Fruit fly (Drosophila melanogaster) whole organism, embryonic: ENCODE results near the gene CG14805.
A peak's percentile ranks its signal among the peaks of the same experiment; 100 is the strongest.

ENCODE experiments used
- Atf-2 ChIP-seq: fragments of 200-800 bp; sonication (Bioruptor generic); optimal IDR thresholded peaks from 2 replicates; lab custom pipeline; 2016; ENCODE audit warnings: missing biosample characterization, missing genetic modification characterization
- Atf6 ChIP-seq: fragments of 200-800 bp; sonication (Bioruptor generic); IDR thresholded peaks from 2 replicates; pipeline ENCODE4 v1.3.6; 2022; ENCODE audit warnings: missing biosample characterization, missing genetic modification characterization
- BtbVII ChIP-seq: fragments of 200-800 bp; sonication (Bioruptor generic); optimal IDR thresholded peaks from 3 replicates; lab custom pipeline; 2017; ENCODE audit warnings: missing biosample characterization, mild to moderate bottlenecking, missing genetic modification characterization
- CG10274 ChIP-seq: fragments of 200-800 bp; sonication (Bioruptor generic); optimal IDR thresholded peaks from 3 replicates; lab custom pipeline; 2017; ENCODE audit warnings: missing biosample characterization, mild to moderate bottlenecking, missing genetic modification characterization
- CG12942 ChIP-seq: fragments of 200-800 bp; sonication (Bioruptor generic); optimal IDR thresholded peaks from 3 replicates; lab custom pipeline; 2016; ENCODE audit warnings: missing biosample characterization, missing genetic modification characterization
- CG15601 ChIP-seq: fragments of 200-800 bp; sonication (Bioruptor generic); optimal IDR thresholded peaks from 3 replicates; lab custom pipeline; 2019; ENCODE audit warnings: missing biosample characterization, mild to moderate bottlenecking, missing genetic modification characterization, moderate library complexity
- CG17328 ChIP-seq: fragments of 200-800 bp; sonication (Bioruptor generic); IDR thresholded peaks from 2 replicates; pipeline ENCODE4 v1.3.6; 2022; ENCODE audit warnings: missing biosample characterization, missing genetic modification characterization
- CG17612 ChIP-seq: fragments of 200-800 bp; sonication (Bioruptor generic); IDR thresholded peaks from 2 replicates; pipeline ENCODE4 v1.3.6; 2022; ENCODE audit warnings: missing biosample characterization, missing genetic modification characterization
- CG17802 ChIP-seq: fragments of 200-800 bp; sonication (Bioruptor generic); optimal IDR thresholded peaks from 2 replicates; lab custom pipeline; 2018; ENCODE audit warnings: missing biosample characterization, mild to moderate bottlenecking, missing genetic modification characterization, moderate library complexity
- CG30431 ChIP-seq: fragments of 200-800 bp; sonication (Bioruptor generic); optimal IDR thresholded peaks from 2 replicates; lab custom pipeline; 2017; ENCODE audit warnings: missing biosample characterization, missing genetic modification characterization
- CG31365 ChIP-seq: fragments of 200-800 bp; sonication (Bioruptor generic); optimal IDR thresholded peaks from 2 replicates; lab custom pipeline; 2018; ENCODE audit warnings: missing biosample characterization, mild to moderate bottlenecking, missing genetic modification characterization
- CG32767 ChIP-seq: fragments of 200-800 bp; sonication (Bioruptor generic); IDR thresholded peaks from 2 replicates; pipeline ENCODE4 v1.3.6; 2022; ENCODE audit warnings: missing biosample characterization, missing genetic modification characterization
- CG42726 ChIP-seq: fragments of 200-800 bp; sonication (Bioruptor generic); IDR thresholded peaks from 2 replicates; pipeline ENCODE4 v1.3.6; 2022; ENCODE audit warnings: missing biosample characterization, missing genetic modification characterization; ENCODE audit not compliant: partially characterized antibody
- CG4360 ChIP-seq: fragments of 200-800 bp; sonication (Bioruptor generic); IDR thresholded peaks from 2 replicates; pipeline ENCODE4 v1.3.6; 2022; ENCODE audit warnings: missing biosample characterization, missing genetic modification characterization
- CG5180 ChIP-seq: fragments of 200-800 bp; sonication (Bioruptor generic); optimal IDR thresholded peaks from 3 replicates; lab custom pipeline; 2017; ENCODE audit warnings: missing biosample characterization, missing genetic modification characterization, mild to moderate bottlenecking, moderate library complexity, missing genetic modification reagents
- CG6689 ChIP-seq: fragments of 200-800 bp; sonication (Bioruptor generic); IDR thresholded peaks from 2 replicates; pipeline ENCODE4 v1.3.6; 2022; ENCODE audit warnings: missing biosample characterization, missing genetic modification characterization
- CG8478 ChIP-seq: fragments of >200 bp; optimal IDR thresholded peaks from 2 replicates; lab custom pipeline; 2018
- CkIIα-i1 ChIP-seq: fragments of 200-800 bp; sonication (Bioruptor generic); IDR thresholded peaks from 2 replicates; pipeline ENCODE4 v1.3.6; 2022; ENCODE audit warnings: missing biosample characterization, missing genetic modification characterization
- CrebB ChIP-seq: fragments of 200-800 bp; sonication (Bioruptor generic); optimal IDR thresholded peaks from 3 replicates; lab custom pipeline; 2018; ENCODE audit warnings: missing biosample characterization, mild to moderate bottlenecking, missing genetic modification characterization
- D ChIP-seq, 2 experiments: fragments of 200-800 bp in 1 of 2; fragments of >200 bp in 1 of 2; sonication (Bioruptor generic) in 1 of 2; optimal IDR thresholded peaks; 2 replicates in 1 of 2; 3 replicates in 1 of 2; lab custom pipeline; 2017; ENCODE audit warnings: mild to moderate bottlenecking in 1 of 2, missing biosample characterization in 1 of 2, missing genetic modification characterization in 1 of 2, missing genetic modification reagents in 1 of 2
- Dref ChIP-seq: fragments of 200-800 bp; sonication (Bioruptor generic); IDR thresholded peaks from 2 replicates; pipeline ENCODE4 v1.3.6; 2022; ENCODE audit warnings: missing biosample characterization, missing genetic modification characterization
- Ets97D ChIP-seq: fragments of 200-800 bp; sonication (Bioruptor generic); optimal IDR thresholded peaks from 3 replicates; lab custom pipeline; 2016; ENCODE audit warnings: missing biosample characterization, missing genetic modification characterization
- GATAe ChIP-seq: fragments of 200-800 bp; sonication (Bioruptor generic); conservative IDR thresholded peaks from 2 replicates; pipeline ENCODE4 v1.3.6; 2022; ENCODE audit warnings: missing biosample characterization, missing genetic modification characterization
- Gsc ChIP-seq: fragments of 200-800 bp; sonication (Bioruptor generic); IDR thresholded peaks from 2 replicates; pipeline ENCODE4 v1.3.6; 2022; ENCODE audit warnings: missing biosample characterization, missing genetic modification characterization
- Meics ChIP-seq: fragments of 200-800 bp; sonication (Bioruptor generic); optimal IDR thresholded peaks from 2 replicates; lab custom pipeline; 2017; ENCODE audit warnings: missing biosample characterization, mild to moderate bottlenecking, missing genetic modification characterization
- Sry-β ChIP-seq: fragments of 200-800 bp; sonication (Bioruptor generic); optimal IDR thresholded peaks from 2 replicates; lab custom pipeline; 2018; ENCODE audit warnings: missing biosample characterization, mild to moderate bottlenecking, missing genetic modification characterization, moderate library complexity
- Usf ChIP-seq: fragments of 200-800 bp; sonication (Bioruptor generic); optimal IDR thresholded peaks from 2 replicates; lab custom pipeline; 2017; ENCODE audit warnings: missing genotype, missing biosample characterization, missing genetic modification characterization
- Vsx1 ChIP-seq: fragments of 200-800 bp; sonication (Bioruptor generic); optimal IDR thresholded peaks from 2 replicates; lab custom pipeline; 2017; ENCODE audit warnings: missing biosample characterization, mild to moderate bottlenecking, missing genetic modification characterization, missing genetic modification reagents
- amos ChIP-seq: fragments of 200-800 bp; sonication (Bioruptor generic); IDR thresholded peaks from 2 replicates; pipeline ENCODE4 v1.3.6; 2022; ENCODE audit warnings: missing biosample characterization, missing genetic modification characterization; ENCODE audit not compliant: partially characterized antibody
- az2 ChIP-seq: fragments of 200-800 bp; sonication (Bioruptor generic); optimal IDR thresholded peaks from 3 replicates; lab custom pipeline; 2016; ENCODE audit warnings: missing biosample characterization, missing genetic modification characterization
- cad ChIP-seq: fragments of >200 bp; optimal IDR thresholded peaks from 2 replicates; lab custom pipeline; 2017; ENCODE audit warnings: missing biosample characterization, missing genetic modification characterization
- disco-r ChIP-seq: fragments of 200-800 bp; sonication (Bioruptor generic); optimal IDR thresholded peaks from 2 replicates; lab custom pipeline; 2016; ENCODE audit warnings: missing biosample characterization, missing genetic modification characterization
- emc ChIP-seq: fragments of 200-800 bp; sonication (Bioruptor generic); optimal IDR thresholded peaks from 2 replicates; lab custom pipeline; 2016; ENCODE audit warnings: missing biosample characterization, missing genetic modification characterization
- esg ChIP-seq: fragments of 200-800 bp; sonication (Bioruptor generic); conservative IDR thresholded peaks from 2 replicates; pipeline ENCODE4 v1.3.6; 2022; ENCODE audit warnings: missing biosample characterization, missing genetic modification characterization
- fu2 ChIP-seq: fragments of 200-800 bp; sonication (Bioruptor generic); optimal IDR thresholded peaks from 2 replicates; lab custom pipeline; 2016; ENCODE audit warnings: missing biosample characterization, missing genetic modification characterization
- grn ChIP-seq: fragments of 200-800 bp; sonication (Bioruptor generic); optimal IDR thresholded peaks from 3 replicates; lab custom pipeline; 2017; ENCODE audit warnings: missing biosample characterization, missing genetic modification characterization
- gro ChIP-seq: fragments of 200-800 bp; sonication (Bioruptor generic); optimal IDR thresholded peaks from 2 replicates; lab custom pipeline; 2016; ENCODE audit warnings: missing biosample characterization, missing genetic modification characterization
- gsb-n ChIP-seq: fragments of 200-800 bp; sonication (Bioruptor generic); optimal IDR thresholded peaks from 3 replicates; lab custom pipeline; 2018; ENCODE audit warnings: missing biosample characterization, mild to moderate bottlenecking, missing genetic modification characterization
- hkb ChIP-seq, 2 experiments: fragments of 200-800 bp in 1 of 2; fragments of >200 bp in 1 of 2; sonication (Bioruptor generic) in 1 of 2; IDR thresholded peaks in 1 of 2; optimal IDR thresholded peaks in 1 of 2; 2 replicates each; pipeline versions ENCODE4 v1.3.6 to Lab custom; 2017 to 2022; ENCODE audit warnings: missing biosample characterization in 1 of 2, missing genetic modification characterization in 1 of 2
- lab ChIP-seq: fragments of 200-800 bp; sonication (Bioruptor generic); optimal IDR thresholded peaks from 3 replicates; lab custom pipeline; 2017; ENCODE audit warnings: missing biosample characterization, missing genetic modification characterization, mild to moderate bottlenecking, moderate library complexity, missing genetic modification reagents
- nom ChIP-seq: fragments of 200-800 bp; sonication (Bioruptor generic); optimal IDR thresholded peaks from 2 replicates; lab custom pipeline; 2017; ENCODE audit warnings: missing biosample characterization, missing genetic modification characterization, mild to moderate bottlenecking, moderate library complexity, missing genetic modification reagents
- peb ChIP-seq: fragments of 200-800 bp; sonication (Bioruptor generic); IDR thresholded peaks from 2 replicates; pipeline ENCODE4 v1.3.6; 2022; ENCODE audit warnings: missing biosample characterization, missing genetic modification characterization
- pros ChIP-seq: fragments of 200-800 bp; sonication (Bioruptor generic); optimal IDR thresholded peaks from 3 replicates; lab custom pipeline; 2019; ENCODE audit warnings: missing biosample characterization, mild to moderate bottlenecking, missing genetic modification characterization, moderate library complexity
- ro ChIP-seq: fragments of 200-800 bp; sonication (Bioruptor generic); IDR thresholded peaks from 2 replicates; pipeline ENCODE4 v1.3.6; 2022; ENCODE audit warnings: missing biosample characterization, missing genetic modification characterization
- sim ChIP-seq: fragments of 200-800 bp; sonication (Bioruptor generic); IDR thresholded peaks from 2 replicates; pipeline ENCODE4 v1.3.6; 2022; ENCODE audit warnings: missing biosample characterization, missing genetic modification characterization
- stwl ChIP-seq: fragments of 200-800 bp; sonication (Bioruptor generic); optimal IDR thresholded peaks from 3 replicates; lab custom pipeline; 2018; ENCODE audit warnings: missing biosample characterization, mild to moderate bottlenecking, missing genetic modification characterization, moderate library complexity
- tll ChIP-seq, 2 experiments: fragments of 200-800 bp in 1 of 2; fragments of >200 bp in 1 of 2; sonication (Bioruptor generic) in 1 of 2; optimal IDR thresholded peaks; 2 replicates each; lab custom pipeline; 2017 to 2019; ENCODE audit warnings: missing biosample characterization in 2 of 2, missing genetic modification characterization in 2 of 2, mild to moderate bottlenecking in 1 of 2, moderate library complexity in 1 of 2
- zf30C ChIP-seq: fragments of 200-800 bp; sonication (Bioruptor generic); optimal IDR thresholded peaks from 3 replicates; lab custom pipeline; 2018; ENCODE audit warnings: missing biosample characterization, mild to moderate bottlenecking, missing genetic modification characterization

Gene CG14805

DNA sequence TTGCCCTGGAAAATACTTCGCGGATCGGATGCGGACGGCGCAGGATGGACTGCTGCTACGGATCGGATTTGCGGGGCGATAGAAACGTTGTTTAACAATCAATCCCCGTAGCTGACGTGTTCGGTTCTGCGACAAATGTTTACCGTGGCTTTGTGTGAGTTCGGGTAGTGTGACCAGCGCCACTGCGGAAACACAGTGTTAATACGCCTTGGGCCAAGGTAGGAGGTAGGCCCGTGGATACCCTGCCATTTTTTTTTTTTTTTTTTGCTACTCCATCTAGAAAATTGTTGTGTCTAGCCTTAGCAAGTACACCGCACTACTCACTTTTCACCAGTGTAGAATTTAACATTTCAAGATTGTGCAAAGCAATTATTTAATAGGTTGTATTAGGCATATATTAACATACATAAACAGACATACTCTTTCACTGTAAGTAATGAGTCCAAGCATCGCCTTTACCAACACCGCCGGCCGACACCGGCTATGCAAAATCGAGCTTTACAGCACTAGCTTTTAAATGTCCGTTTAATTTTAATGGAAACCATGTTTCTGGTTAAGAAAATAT is 15.4 kb upstream of the CG14805 start, which contains the start of gene deltaCOP (continued):
- TF ChIP-seq tll (GFP tag; optimal IDR thresholded peaks at IDR 0.05; lab: Kevin White, UChicago) = peak in 1 of 2 experiments; percentile 69
- TF ChIP-seq Atf-2 = peak; percentile 88
- TF ChIP-seq Atf6 (GFP tag; lab: Robert Waterston, UW) = peak; percentile 84
- peak; percentile 70 for TF ChIP-seq CG17328 (GFP tag; lab: Robert Waterston, UW)
- peak; percentile 26; the same call in 1 of the 2 replicates for TF ChIP-seq peb (GFP tag; lab: Robert Waterston, UW)
- peak; percentile 81 for TF ChIP-seq Meics
- TF ChIP-seq amos (GFP tag; lab: Robert Waterston, UW) = peak; percentile 26; the same call in 1 of the 2 replicates
- no peak for TF ChIP-seq CG17802 (tag; lab: Kevin White, UChicago)
- TF ChIP-seq CG32767 (GFP tag; lab: Robert Waterston, UW) = peak; percentile 72; the same call in 1 of the 2 replicates
- no peak for TF ChIP-seq sim (GFP tag; lab: Robert Waterston, UW)
- no peak for TF ChIP-seq pros (GFP tag; lab: Kevin White, UChicago)
- TF ChIP-seq CrebB (tag; lab: Kevin White, UChicago) = peak; percentile 31
- peak; percentile 81 for TF ChIP-seq disco-r (GFP tag; lab: Kevin White, UChicago)
- no peak for TF ChIP-seq CG42726
- TF ChIP-seq CG30431 (GFP tag; lab: Kevin White, UChicago) = peak; percentile 46
- TF ChIP-seq nom (GFP tag; lab: Kevin White, UChicago) = peak; percentile 61
- 0 out of 2 replicates have a peak, but pooled peaks have one; percentile 43 for TF ChIP-seq CG17612 (GFP tag; lab: Robert Waterston, UW)
- TF ChIP-seq az2 (GFP tag; lab: Kevin White, UChicago) = peak; percentile 80
- TF ChIP-seq Vsx1 (GFP tag; lab: Kevin White, UChicago) = no peak
- peak; percentile 47 for TF ChIP-seq Usf (GFP tag; lab: Kevin White, UChicago)
- peak; percentile 86 for TF ChIP-seq CG12942
- TF ChIP-seq Ets97D (GFP tag; lab: Kevin White, UChicago) = peak; percentile 79
- TF ChIP-seq Dref = 0 out of 2 replicates have a peak, but pooled peaks have one; percentile 26
- TF ChIP-seq D (optimal IDR thresholded peaks at IDR 0.05; lab: Kevin White, UChicago) = peak; percentile 38
- TF ChIP-seq D (GFP tag; optimal IDR thresholded peaks at IDR 0.05; lab: Kevin White, UChicago) = no peak
- peak; percentile 31; the same call in 1 of the 2 replicates for TF ChIP-seq ro
- peak; percentile 92 for TF ChIP-seq gro (GFP tag; lab: Kevin White, UChicago)
- TF ChIP-seq emc (GFP tag; lab: Kevin White, UChicago) = peak; percentile 69
- peak; percentile 54 for TF ChIP-seq CG10274
- TF ChIP-seq GATAe = no peak; the same call in 1 of the 2 replicates
- no peak for TF ChIP-seq cad (GFP tag; lab: Kevin White, UChicago)
- no peak for TF ChIP-seq Sry-β (GFP tag; lab: Kevin White, UChicago)
- TF ChIP-seq lab = no peak
- no peak for TF ChIP-seq CG5180 (GFP tag; lab: Kevin White, UChicago)
- peak; percentile 26; the same call in 1 of the 2 replicates for TF ChIP-seq CG4360
- no peak for TF ChIP-seq CG8478
- TF ChIP-seq grn (GFP tag; lab: Kevin White, UChicago) = no peak
- TF ChIP-seq zf30C = no peak
- TF ChIP-seq Gsc (GFP tag; lab: Robert Waterston, UW) = peak; percentile 45; the same call in 1 of the 2 replicates
- peak; percentile 66 for TF ChIP-seq hkb (optimal IDR thresholded peaks at IDR 0.05; lab: Kevin White, UChicago)
- peak; percentile 67 for TF ChIP-seq hkb (GFP tag; IDR thresholded peaks at IDR 0.05; lab: Robert Waterston, UW)
- peak; percentile 94 for TF ChIP-seq fu2 (GFP tag; lab: Kevin White, UChicago)
- peak; percentile 41 for TF ChIP-seq CG15601 (tag; lab: Kevin White, UChicago)
- peak; percentile 55 for TF ChIP-seq BtbVII (GFP tag; lab: Kevin White, UChicago)
- TF ChIP-seq CG31365 (tag; lab: Kevin White, UChicago) = no peak
- TF ChIP-seq esg (GFP tag; lab: Robert Waterston, UW) = peak; percentile 82
- TF ChIP-seq stwl (tag; lab: Kevin White, UChicago) = peak; percentile 68
- no peak for TF ChIP-seq CkIIα-i1 (GFP tag; lab: Robert Waterston, UW)
- TF ChIP-seq gsb-n (tag; lab: Kevin White, UChicago) = peak; percentile 61
- TF ChIP-seq CG6689 = peak; percentile 83
